Worm (Caenorhabditis elegans): ENCODE data around the gene F20G2.3.

ce11 chrV:13794046-13794445 lies 25.8 kb upstream of the F20G2.3 start:
- TF ChIP-seq fkh-10 (GFP tag; optimal IDR thresholded peaks at IDR 0.05) (no peak), nhr-23 (tag; optimal IDR thresholded peaks at IDR 0.05) (no peak), ztf-4 (tag; optimal IDR thresholded peaks at IDR 0.05) (no peak), elt-2 (tag; optimal IDR thresholded peaks at IDR 0.05) (no peak), ztf-11 (tag; optimal IDR thresholded peaks at IDR 0.05) (no peak), snpc-4 (tag; optimal IDR thresholded peaks at IDR 0.05) (no peak), nhr-25 (tag; optimal IDR thresholded peaks at IDR 0.05) (no peak), skn-1 (tag; optimal IDR thresholded peaks at IDR 0.05) (no peak)

All from whole organism, L3 larva.